Worm (Caenorhabditis elegans): ENCODE results near the gene Y55B1BR.6.

ce11 chrIII:486077-486597 lies 22.5 kb upstream of the Y55B1BR.6 start, which contains the start of gene nlp-32:
- TF ChIP-seq nhr-47 (tag; optimal IDR thresholded peaks at IDR 0.05), result no peak
- no peak for TF ChIP-seq ama-1 (optimal IDR thresholded peaks at IDR 0.05)
- no peak for TF ChIP-seq elt-2 (tag; optimal IDR thresholded peaks at IDR 0.05)
- no peak for TF ChIP-seq blmp-1 (tag; optimal IDR thresholded peaks at IDR 0.05)
- no peak for TF ChIP-seq nhr-19 (GFP tag; conservative IDR thresholded peaks at IDR 0.05)
- TF ChIP-seq vab-15 (tag; optimal IDR thresholded peaks at IDR 0.05), result no peak
- no peak for TF ChIP-seq sox-4 (tag; optimal IDR thresholded peaks at IDR 0.05)
- TF ChIP-seq efl-1 (optimal IDR thresholded peaks at IDR 0.05), result no peak
- no peak for TF ChIP-seq efl-1 (GFP tag; optimal IDR thresholded peaks at IDR 0.05 in 1 of 2)
- no peak for TF ChIP-seq nhr-28 (tag; optimal IDR thresholded peaks at IDR 0.05)
- TF ChIP-seq nhr-76 (tag; optimal IDR thresholded peaks at IDR 0.05), result no peak
- no peak for TF ChIP-seq nhr-84 (tag; optimal IDR thresholded peaks at IDR 0.05)
- no peak for TF ChIP-seq egl-27 (tag; optimal IDR thresholded peaks at IDR 0.05)
